Fruit fly (Drosophila melanogaster) whole organism, embryonic: ENCODE results near the gene CG13247.

Experiments
- esg ChIP-seq: fragments of 200-800 bp; sonication (Bioruptor generic); conservative IDR thresholded peaks from 2 replicates; pipeline ENCODE4 v1.3.6; 2022; ENCODE audit warnings: missing biosample characterization, missing genetic modification characterization
- hkb ChIP-seq, 2 experiments: fragments of 200-800 bp in 1 of 2; fragments of >200 bp in 1 of 2; sonication (Bioruptor generic) in 1 of 2; IDR thresholded peaks in 1 of 2; optimal IDR thresholded peaks in 1 of 2; 2 replicates each; pipeline versions ENCODE4 v1.3.6 to Lab custom; 2017 to 2022; ENCODE audit warnings: missing biosample characterization in 1 of 2, missing genetic modification characterization in 1 of 2
- vfl ChIP-seq: fragments of 200-800 bp; sonication (Bioruptor generic); optimal IDR thresholded peaks from 2 replicates; lab custom pipeline; 2016; ENCODE audit warnings: missing biosample characterization, missing genetic modification characterization

- TF ChIP-seq esg (GFP tag; lab: Robert Waterston, UW) (no peak), vfl (GFP tag; lab: Kevin White, UChicago) (no peak), hkb (optimal IDR thresholded peaks at IDR 0.05; lab: Kevin White, UChicago) (no peak), hkb (GFP tag; IDR thresholded peaks at IDR 0.05; lab: Robert Waterston, UW) (no peak)
These were observed 11.9 kb upstream of the CG13247 start, which contains the start of gene CG5665 for dm6 chr3L:20358212-20358611.
